Fruit fly (Drosophila melanogaster): ENCODE measurements around the gene TAF1B.

dm6 chr3R:10124764-10125163 is 19.2 kb downstream of the TAF1B start:
- TF ChIP-seq psq (optimal IDR thresholded peaks at IDR 0.05), result no peak
- TF ChIP-seq pan (optimal IDR thresholded peaks at IDR 0.05), result no peak

Measured in whole organism.